Worm (Caenorhabditis elegans) whole organism, late embryonic: ENCODE data around the gene clec-223.

Experiments
- C08G9.2 ChIP-seq: sonication (generic microtip); optimal IDR thresholded peaks from 2 replicates; lab custom pipeline; 2016; ENCODE audit warnings: mild to moderate bottlenecking, missing genetic modification characterization, moderate library complexity, missing compliant biosample characterization
- F13H6.1 ChIP-seq: sonication (generic microtip); optimal IDR thresholded peaks from 2 replicates; lab custom pipeline; 2016; ENCODE audit warnings: missing genetic modification characterization, missing compliant biosample characterization
- K02D7.2 ChIP-seq: sonication (generic microtip); optimal IDR thresholded peaks from 2 replicates; lab custom pipeline; 2017; ENCODE audit warnings: mild to moderate bottlenecking, missing genetic modification characterization, missing compliant biosample characterization
- K09A11.1 ChIP-seq: sonication (generic microtip); optimal IDR thresholded peaks from 2 replicates; lab custom pipeline; 2017; ENCODE audit warnings: antibody characterized with exemption, mild to moderate bottlenecking, missing genetic modification characterization, missing compliant biosample characterization; ENCODE audit not compliant: insufficient read depth
- Y22D7AL.16 ChIP-seq: sonication (generic microtip); optimal IDR thresholded peaks from 2 replicates; lab custom pipeline; 2016; ENCODE audit warnings: missing genetic modification characterization, missing compliant biosample characterization
- ama-1 ChIP-seq: fragments of 150-350 bp; optimal IDR thresholded peaks from 2 replicates; lab custom pipeline; 2014
- ceh-18 ChIP-seq: sonication (generic microtip); optimal IDR thresholded peaks from 2 replicates; lab custom pipeline; 2016; ENCODE audit warnings: missing genetic modification characterization, missing compliant biosample characterization
- ceh-19 ChIP-seq: fragments of 200-800 bp; sonication (Bioruptor generic); optimal IDR thresholded peaks from 2 replicates; lab custom pipeline; 2018; ENCODE audit warnings: mild to moderate bottlenecking, missing genetic modification characterization, missing compliant biosample characterization
- ceh-2 ChIP-seq: sonication (generic microtip); optimal IDR thresholded peaks from 2 replicates; lab custom pipeline; 2016; ENCODE audit warnings: missing genotype, missing genetic modification characterization, missing compliant biosample characterization
- ceh-24 ChIP-seq: sonication (generic microtip); optimal IDR thresholded peaks from 2 replicates; lab custom pipeline; 2016; ENCODE audit warnings: mild to moderate bottlenecking, missing genetic modification characterization, missing compliant biosample characterization
- ceh-34 ChIP-seq: sonication (generic microtip); optimal IDR thresholded peaks from 2 replicates; lab custom pipeline; 2016; ENCODE audit warnings: mild to moderate bottlenecking, missing genetic modification characterization, missing compliant biosample characterization
- ceh-48 ChIP-seq: sonication (generic microtip); optimal IDR thresholded peaks from 2 replicates; lab custom pipeline; 2016; ENCODE audit warnings: missing genetic modification characterization, inconsistent platforms, missing compliant biosample characterization
- ceh-6 ChIP-seq: fragments of 200-800 bp; sonication (Bioruptor generic); optimal IDR thresholded peaks from 2 replicates; lab custom pipeline; 2018; ENCODE audit warnings: mild to moderate bottlenecking, missing genetic modification characterization, missing compliant biosample characterization
- ceh-9 ChIP-seq: sonication (generic microtip); optimal IDR thresholded peaks from 2 replicates; lab custom pipeline; 2016; ENCODE audit warnings: mild to moderate bottlenecking, missing genetic modification characterization, inconsistent platforms, missing compliant biosample characterization
- dmd-4 ChIP-seq: sonication (generic microtip); optimal IDR thresholded peaks from 2 replicates; lab custom pipeline; 2016; ENCODE audit warnings: borderline replicate concordance, missing genetic modification characterization, missing compliant biosample characterization
- elt-2 ChIP-seq: sonication (generic microtip); optimal IDR thresholded peaks from 2 replicates; lab custom pipeline; 2016; ENCODE audit warnings: missing genetic modification reagents, missing genetic modification characterization, missing compliant biosample characterization
- eyg-1 ChIP-seq: sonication (generic microtip); optimal IDR thresholded peaks from 2 replicates; lab custom pipeline; 2016; ENCODE audit warnings: missing genotype, missing genetic modification characterization, missing compliant biosample characterization
- fkh-10 ChIP-seq: fragments of 150-350 bp; optimal IDR thresholded peaks from 2 replicates; lab custom pipeline; 2014; ENCODE audit warnings: missing biosample characterization, missing genetic modification reagents, missing genetic modification characterization
- hlh-6 ChIP-seq: sonication (generic microtip); optimal IDR thresholded peaks from 2 replicates; lab custom pipeline; 2016; ENCODE audit warnings: missing genotype, missing genetic modification characterization, missing compliant biosample characterization
- mec-3 ChIP-seq: sonication (generic microtip); optimal IDR thresholded peaks from 2 replicates; lab custom pipeline; 2016; ENCODE audit warnings: borderline replicate concordance, missing genetic modification characterization, missing compliant biosample characterization
- nfya-1 ChIP-seq: sonication (generic microtip); optimal IDR thresholded peaks from 2 replicates; lab custom pipeline; 2017; ENCODE audit warnings: missing genetic modification characterization, mild to moderate bottlenecking, missing compliant biosample characterization, antibody characterized with exemption, moderate library complexity
- nhr-232 ChIP-seq: sonication (generic microtip); optimal IDR thresholded peaks from 2 replicates; lab custom pipeline; 2016; ENCODE audit warnings: missing genetic modification characterization, missing compliant biosample characterization
- odd-2 ChIP-seq: sonication (generic microtip); optimal IDR thresholded peaks from 2 replicates; lab custom pipeline; 2017; ENCODE audit warnings: antibody characterized with exemption, mild to moderate bottlenecking, missing genetic modification characterization, missing compliant biosample characterization
- pat-9 ChIP-seq: fragments of 200-800 bp; sonication (Bioruptor generic); optimal IDR thresholded peaks from 2 replicates; lab custom pipeline; 2018; ENCODE audit warnings: mild to moderate bottlenecking, missing genetic modification characterization, moderate library complexity, missing compliant biosample characterization
- pha-2 ChIP-seq: sonication (generic microtip); optimal IDR thresholded peaks from 2 replicates; lab custom pipeline; 2017; ENCODE audit warnings: mild to moderate bottlenecking, missing genetic modification characterization, missing compliant biosample characterization
- pros-1 ChIP-seq: fragments of 150-350 bp; optimal IDR thresholded peaks from 2 replicates; lab custom pipeline; 2014; ENCODE audit warnings: missing biosample characterization, missing genetic modification reagents, missing genetic modification characterization
- ref-2 ChIP-seq: sonication (generic microtip); optimal IDR thresholded peaks from 2 replicates; lab custom pipeline; 2016; ENCODE audit warnings: missing genetic modification characterization, missing compliant biosample characterization
- rnt-1 ChIP-seq: sonication (generic microtip); optimal IDR thresholded peaks from 2 replicates; lab custom pipeline; 2016; ENCODE audit warnings: missing genetic modification characterization, missing compliant biosample characterization
- sdc-2 ChIP-seq: sonication (generic microtip); optimal IDR thresholded peaks from 2 replicates; lab custom pipeline; 2016; ENCODE audit warnings: missing genotype, missing genetic modification characterization, missing compliant biosample characterization
- syd-9 ChIP-seq: sonication (generic microtip); optimal IDR thresholded peaks from 2 replicates; lab custom pipeline; 2016; ENCODE audit warnings: mild to moderate bottlenecking, missing genetic modification characterization, moderate library complexity, missing compliant biosample characterization
- tbx-2 ChIP-seq: sonication (generic microtip); optimal IDR thresholded peaks from 2 replicates; lab custom pipeline; 2016; ENCODE audit warnings: missing genetic modification characterization, missing compliant biosample characterization
- unc-3 ChIP-seq, 2 experiments: fragments of 200-800 bp in 1 of 2; sonication (Bioruptor generic) in 1 of 2; sonication (generic microtip) in 1 of 2; conservative IDR thresholded peaks in 1 of 2; optimal IDR thresholded peaks in 1 of 2; 2 replicates each; pipeline versions ENCODE4 v1.3.6 to Lab custom; 2016 to 2022; ENCODE audit warnings: missing compliant biosample characterization in 2 of 2, missing genetic modification characterization in 2 of 2, missing genetic modification reagents in 1 of 2
- unc-42 ChIP-seq: sonication (generic microtip); optimal IDR thresholded peaks from 2 replicates; lab custom pipeline; 2016; ENCODE audit warnings: missing genotype, missing genetic modification characterization, missing compliant biosample characterization
- unc-55 ChIP-seq: sonication (generic microtip); optimal IDR thresholded peaks from 2 replicates; lab custom pipeline; 2017; ENCODE audit warnings: missing biosample characterization, missing genetic modification reagents, missing genetic modification characterization
- unc-86 ChIP-seq: sonication (generic microtip); optimal IDR thresholded peaks from 2 replicates; lab custom pipeline; 2016; ENCODE audit warnings: missing genetic modification characterization, missing compliant biosample characterization

clec-223 gene

ce11 chrV:11304879-11305278 lies 31.9 kb downstream of the clec-223 start, which contains the start of gene srh-45:
Gene srh-45 (minus strand): TSS chrV:11304979.
- TF ChIP-seq unc-42 (tag; lab: Kevin White, UChicago) (no peak), ama-1 (lab: Kevin White, UChicago) (no peak), sdc-2 (tag; lab: Kevin White, UChicago) (no peak), pha-2 (tag; lab: Kevin White, UChicago) (no peak), fkh-10 (no peak)
- TF ChIP-seq, all 69 proteins: peak for 0

ce11 chrV:11307781-11308180 lies 34.8 kb downstream of the clec-223 start:
- TF ChIP-seq nfya-1 (tag; lab: Kevin White, UChicago), result peak; percentile 6
- TF ChIP-seq elt-2 (tag; lab: Kevin White, UChicago), result no peak
- no peak for TF ChIP-seq ceh-6 (GFP tag; lab: Kevin White, UChicago)
- no peak for TF ChIP-seq ceh-2 (tag; lab: Kevin White, UChicago)
- TF ChIP-seq ref-2 (tag; lab: Kevin White, UChicago), result no peak
- peak; percentile 95 for TF ChIP-seq unc-55 (GFP tag; lab: Kevin White, UChicago)
- TF ChIP-seq syd-9 (tag; lab: Kevin White, UChicago), result no peak
- peak; percentile 83 for TF ChIP-seq ceh-18 (tag; lab: Kevin White, UChicago)
- TF ChIP-seq pat-9, result no peak
- TF ChIP-seq rnt-1 (tag; lab: Kevin White, UChicago), result peak; percentile 75

DNA sequence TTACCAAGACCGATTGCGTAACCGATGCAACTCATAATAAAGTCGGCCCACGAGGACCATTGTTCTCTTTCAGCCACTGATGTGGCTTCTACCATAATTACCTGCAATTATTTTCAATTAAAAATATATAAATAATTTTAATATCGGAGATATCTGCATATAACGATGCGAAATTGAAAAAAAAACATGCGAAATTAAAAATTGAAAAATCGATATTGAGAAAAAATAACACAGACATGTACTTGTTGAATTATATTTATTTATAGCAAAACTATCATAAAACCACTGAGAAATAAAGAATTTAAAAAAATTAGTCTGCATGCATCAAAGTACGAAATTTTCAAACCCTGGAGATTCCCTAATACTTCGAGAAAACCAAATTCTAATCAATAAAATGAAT lies 35.4 kb downstream of the clec-223 start, which contains the start of gene snf-11:
snf-11 (minus strand) TSS at position 101 of the 400 bp plus-strand sequence.
- no peak for TF ChIP-seq F13H6.1 (tag; lab: Kevin White, UChicago)
- TF ChIP-seq ceh-19 (GFP tag; lab: Kevin White, UChicago), result no peak
- no peak for TF ChIP-seq eyg-1 (tag; lab: Kevin White, UChicago)

DNA sequence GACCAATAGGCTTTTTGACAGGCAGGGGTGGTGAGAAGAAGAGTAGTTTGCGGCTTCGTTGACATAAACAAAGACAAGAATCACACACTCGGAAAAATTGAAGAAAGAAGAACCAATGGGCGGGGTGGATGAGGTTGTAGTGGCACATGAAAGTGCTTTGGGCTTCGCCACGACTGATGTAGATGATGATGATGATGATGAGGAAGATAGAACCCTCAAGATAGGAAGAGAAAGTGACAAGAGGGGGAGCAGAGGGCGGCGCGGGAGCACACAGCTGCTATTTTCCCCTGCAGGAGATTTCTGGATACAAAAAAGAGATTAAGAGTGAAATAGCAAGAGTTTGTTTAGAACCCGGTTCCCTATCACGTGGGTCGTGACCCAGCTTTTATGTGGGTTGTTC lies 36.0 kb downstream of the clec-223 start:
- TF ChIP-seq hlh-6, result peak; percentile 15
- TF ChIP-seq ceh-34 (tag; lab: Kevin White, UChicago), result peak; percentile 6
- no peak for TF ChIP-seq ceh-24
- TF ChIP-seq rnt-1 (tag; lab: Kevin White, UChicago), result peak; percentile 66
- peak; percentile 59 for TF ChIP-seq nfya-1 (tag; lab: Kevin White, UChicago)
- peak; percentile 55 for TF ChIP-seq unc-55 (GFP tag; lab: Kevin White, UChicago)
- TF ChIP-seq pat-9, result peak; percentile 19
- no peak for TF ChIP-seq Y22D7AL.16
- TF ChIP-seq ceh-18 (tag; lab: Kevin White, UChicago), result peak; percentile 85
- TF ChIP-seq K02D7.2 (tag; lab: Kevin White, UChicago), result no peak
- no peak for TF ChIP-seq ref-2 (tag; lab: Kevin White, UChicago)

DNA sequence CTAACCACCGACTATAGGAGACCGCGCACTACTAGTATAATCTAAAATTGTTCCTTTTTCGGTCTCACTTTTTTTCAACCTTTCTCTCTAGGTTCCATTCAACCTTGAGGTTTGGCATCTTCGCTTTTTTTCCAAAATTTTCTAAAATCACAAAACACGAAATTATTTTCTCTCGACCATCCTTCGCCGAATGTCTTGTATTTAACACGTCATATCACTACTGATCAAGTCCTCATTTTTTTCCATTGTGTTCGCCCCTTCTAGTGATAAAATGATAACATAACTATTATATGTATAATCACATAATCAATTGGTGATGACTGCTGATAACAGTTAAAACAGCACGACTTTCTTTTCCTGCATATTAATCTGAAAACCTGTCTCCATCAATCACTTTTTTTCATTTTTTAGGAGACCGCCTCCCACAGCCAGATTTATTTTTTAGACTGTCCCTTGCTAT lies 38.1 kb downstream of the clec-223 start, which contains the start of gene T03F7.7:
T03F7.7 (plus strand) TSS at position 410 of the 460 bp plus-strand sequence.
- TF ChIP-seq elt-2 (tag; lab: Kevin White, UChicago) (peak; percentile 95), ceh-48 (tag; lab: Kevin White, UChicago) (no peak)

ce11 chrV:11312904-11313303 lies 40.0 kb downstream of the clec-223 start:
- TF ChIP-seq ama-1 (lab: Kevin White, UChicago), result no peak
- TF ChIP-seq, all 69 proteins: peak for 0

DNA sequence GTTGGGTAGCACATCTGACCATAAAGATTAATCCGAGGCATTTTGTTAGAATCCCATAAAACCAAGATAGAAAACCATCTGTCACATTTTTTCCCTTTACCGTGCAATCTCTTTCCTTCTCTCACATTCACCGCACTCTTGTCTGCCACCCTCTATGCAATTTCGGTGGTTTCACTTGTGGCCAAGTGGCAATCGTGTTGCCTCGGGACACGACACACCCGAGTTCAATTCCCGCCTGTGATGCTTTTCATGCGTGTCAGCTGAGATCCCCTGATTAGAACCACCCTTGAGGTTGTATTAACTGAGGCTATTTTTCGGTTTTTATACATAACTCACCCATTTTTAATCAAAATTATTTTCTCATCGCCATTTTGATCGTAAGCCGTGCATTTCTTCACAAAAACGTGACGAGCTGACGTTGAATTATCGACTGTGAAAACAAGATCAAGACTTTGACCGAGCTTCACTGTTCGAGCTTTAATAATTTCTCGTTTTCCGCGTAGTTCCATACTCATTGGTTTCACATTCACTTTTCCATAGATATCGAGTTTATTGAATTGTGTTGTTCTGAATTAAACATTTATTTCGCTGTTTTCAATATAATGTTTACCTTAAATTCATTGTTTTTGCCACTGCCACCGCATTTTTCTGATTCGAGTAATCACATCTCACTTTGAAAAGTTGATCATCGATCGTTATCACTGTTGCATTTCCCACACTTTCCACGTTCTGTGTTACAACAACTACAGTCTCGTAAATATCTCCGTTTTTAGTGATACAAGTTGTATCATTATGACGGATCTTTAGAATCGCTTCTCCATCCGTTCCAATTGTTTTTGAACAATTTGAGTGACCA lies 41.3 kb downstream of the clec-223 start:
- TF ChIP-seq mec-3 (tag; lab: Kevin White, UChicago), result peak; percentile 88
- TF ChIP-seq unc-42 (tag; lab: Kevin White, UChicago), result peak; percentile 86
- peak; percentile 98 for TF ChIP-seq dmd-4 (tag; lab: Kevin White, UChicago)
- TF ChIP-seq tbx-2 (tag; lab: Kevin White, UChicago), result peak; percentile 99
- peak; percentile 99 for TF ChIP-seq ceh-2 (tag; lab: Kevin White, UChicago)
- TF ChIP-seq unc-3 (GFP tag; conservative IDR thresholded peaks at IDR 0.05; lab: Robert Waterston, UW), result peak; percentile 99
- peak; percentile 95 for TF ChIP-seq unc-3 (tag; optimal IDR thresholded peaks at IDR 0.05; lab: Kevin White, UChicago)
- peak; percentile 96 for TF ChIP-seq pha-2 (tag; lab: Kevin White, UChicago)
- peak; percentile 98 for TF ChIP-seq K09A11.1 (tag; lab: Kevin White, UChicago)
- peak; percentile 99 for TF ChIP-seq C08G9.2 (tag; lab: Kevin White, UChicago)
- peak; percentile 91 for TF ChIP-seq nfya-1 (tag; lab: Kevin White, UChicago)
- peak; percentile 100 for TF ChIP-seq elt-2 (tag; lab: Kevin White, UChicago)
- peak; percentile 98 for TF ChIP-seq ceh-9
- peak; percentile 98 for TF ChIP-seq unc-86 (tag; lab: Kevin White, UChicago)
- peak; percentile 91 for TF ChIP-seq odd-2
- peak; percentile 90 for TF ChIP-seq pros-1 (tag; lab: Kevin White, UChicago)
- peak; percentile 99 for TF ChIP-seq nhr-232 (tag; lab: Kevin White, UChicago)
